Fruit fly (Drosophila melanogaster) whole organism, embryonic: ENCODE data around the gene CG10055.

ENCODE experiments used
- B-H1 ChIP-seq: fragments of 200-800 bp; sonication (Bioruptor generic); IDR thresholded peaks from 3 replicates; pipeline ENCODE4 v1.3.6; 2022; ENCODE audit warnings: missing biosample characterization, missing genetic modification characterization
- CG10431 ChIP-seq: fragments of 200-800 bp; sonication (Bioruptor generic); optimal IDR thresholded peaks from 3 replicates; lab custom pipeline; 2018; ENCODE audit warnings: missing biosample characterization, mild to moderate bottlenecking, missing genetic modification characterization
- CG10565 ChIP-seq: fragments of 200-800 bp; sonication (Bioruptor generic); optimal IDR thresholded peaks from 3 replicates; lab custom pipeline; 2016; ENCODE audit warnings: missing biosample characterization, mild to moderate bottlenecking, missing genetic modification characterization
- CG11247 ChIP-seq: fragments of 200-800 bp; sonication (Bioruptor generic); IDR thresholded peaks from 2 replicates; pipeline ENCODE4 v1.3.6; 2022; ENCODE audit warnings: missing biosample characterization, missing genetic modification characterization
- CG12659 ChIP-seq: fragments of 200-800 bp; sonication (Bioruptor generic); optimal IDR thresholded peaks from 3 replicates; lab custom pipeline; 2017; ENCODE audit warnings: mild to moderate bottlenecking, missing biosample characterization, missing genetic modification reagents, missing genetic modification characterization
- CG16779 ChIP-seq: fragments of 200-800 bp; sonication (Bioruptor generic); IDR thresholded peaks from 2 replicates; pipeline ENCODE4 v1.3.6; 2022; ENCODE audit warnings: missing biosample characterization, missing genetic modification characterization
- CG16813 ChIP-seq: fragments of 200-800 bp; sonication (Bioruptor generic); IDR thresholded peaks from 3 replicates; pipeline ENCODE4 v1.3.6; 2022; ENCODE audit warnings: missing biosample characterization, missing genetic modification characterization; ENCODE audit not compliant: partially characterized antibody
- CG16815 ChIP-seq: fragments of 200-800 bp; sonication (Bioruptor generic); optimal IDR thresholded peaks from 3 replicates; lab custom pipeline; 2017; ENCODE audit warnings: missing biosample characterization, mild to moderate bottlenecking, missing genetic modification characterization
- CG18011 ChIP-seq: fragments of 200-800 bp; sonication (Bioruptor generic); optimal IDR thresholded peaks from 2 replicates; lab custom pipeline; 2017; ENCODE audit warnings: missing biosample characterization, missing genetic modification characterization, mild to moderate bottlenecking, moderate library complexity, missing genotype
- CG2199 ChIP-seq: fragments of 200-800 bp; sonication (Bioruptor generic); IDR thresholded peaks from 3 replicates; pipeline ENCODE4 v1.3.6; 2022; ENCODE audit warnings: missing biosample characterization, missing genetic modification characterization
- CG2712 ChIP-seq: fragments of 200-800 bp; optimal IDR thresholded peaks from 3 replicates; lab custom pipeline; 2019; ENCODE audit warnings: missing biosample characterization, mild to moderate bottlenecking, missing genetic modification characterization, moderate library complexity
- CG30020 ChIP-seq: fragments of 200-800 bp; optimal IDR thresholded peaks from 2 replicates; lab custom pipeline; 2019; ENCODE audit warnings: missing biosample characterization, mild to moderate bottlenecking, missing genetic modification characterization, moderate library complexity
- CG4617 ChIP-seq: fragments of 200-800 bp; sonication (Bioruptor generic); optimal IDR thresholded peaks from 3 replicates; lab custom pipeline; 2016; ENCODE audit warnings: missing biosample characterization, missing genetic modification characterization, borderline replicate concordance
- CG6689 ChIP-seq: fragments of 200-800 bp; sonication (Bioruptor generic); IDR thresholded peaks from 2 replicates; pipeline ENCODE4 v1.3.6; 2022; ENCODE audit warnings: missing biosample characterization, missing genetic modification characterization
- CG7357 ChIP-seq: fragments of 200-800 bp; sonication (Bioruptor generic); IDR thresholded peaks from 3 replicates; pipeline ENCODE4 v1.3.6; 2022; ENCODE audit warnings: missing biosample characterization, missing genetic modification characterization
- CG8478 ChIP-seq: fragments of >200 bp; optimal IDR thresholded peaks from 2 replicates; lab custom pipeline; 2018
- CG9215 ChIP-seq: fragments of 200-800 bp; sonication (Bioruptor generic); IDR thresholded peaks from 2 replicates; pipeline ENCODE4 v1.3.6; 2022; ENCODE audit warnings: missing biosample characterization, missing genetic modification characterization
- D ChIP-seq, 2 experiments: fragments of 200-800 bp in 1 of 2; fragments of >200 bp in 1 of 2; sonication (Bioruptor generic) in 1 of 2; optimal IDR thresholded peaks; 2 replicates in 1 of 2; 3 replicates in 1 of 2; lab custom pipeline; 2017; ENCODE audit warnings: mild to moderate bottlenecking in 1 of 2, missing biosample characterization in 1 of 2, missing genetic modification characterization in 1 of 2, missing genetic modification reagents in 1 of 2
- Dp ChIP-seq: fragments of 200-800 bp; sonication (Bioruptor generic); optimal IDR thresholded peaks from 2 replicates; lab custom pipeline; 2018; ENCODE audit warnings: missing biosample characterization, mild to moderate bottlenecking, missing genetic modification characterization, moderate library complexity
- E2f2 ChIP-seq: fragments of 200-800 bp; sonication (Bioruptor generic); IDR thresholded peaks from 2 replicates; pipeline ENCODE4 v1.3.6; 2022; ENCODE audit warnings: missing biosample characterization, missing genetic modification characterization
- Hey ChIP-seq: fragments of 200-800 bp; sonication (Bioruptor generic); optimal IDR thresholded peaks from 3 replicates; lab custom pipeline; 2018; ENCODE audit warnings: missing biosample characterization, mild to moderate bottlenecking, missing genetic modification characterization
- Lim3 ChIP-seq: fragments of 200-800 bp; sonication (Bioruptor generic); IDR thresholded peaks from 2 replicates; pipeline ENCODE4 v1.3.6; 2022; ENCODE audit warnings: missing biosample characterization, missing genetic modification characterization
- MBD-R2 ChIP-seq: fragments of 200-800 bp; sonication (Bioruptor generic); IDR thresholded peaks from 2 replicates; pipeline ENCODE4 v1.3.6; 2022; ENCODE audit warnings: missing biosample characterization, missing genetic modification characterization
- Mad ChIP-seq: fragments of 200-800 bp; sonication (Bioruptor generic); optimal IDR thresholded peaks from 2 replicates; lab custom pipeline; 2016; ENCODE audit warnings: missing biosample characterization, missing genetic modification characterization
- Neu2 ChIP-seq: fragments of 200-800 bp; sonication (Bioruptor generic); optimal IDR thresholded peaks from 3 replicates; lab custom pipeline; 2016; ENCODE audit warnings: missing biosample characterization, missing genetic modification characterization, borderline replicate concordance
- Nf-YC ChIP-seq: fragments of 200-800 bp; optimal IDR thresholded peaks from 3 replicates; lab custom pipeline; 2019; ENCODE audit warnings: missing biosample characterization, mild to moderate bottlenecking, missing genetic modification characterization, moderate library complexity
- Scr ChIP-seq: fragments of 200-800 bp; sonication (Bioruptor generic); IDR thresholded peaks from 2 replicates; pipeline ENCODE4 v1.3.6; 2022; ENCODE audit warnings: missing biosample characterization, missing genetic modification characterization; ENCODE audit not compliant: partially characterized antibody
- Sry-δ ChIP-seq: fragments of 200-800 bp; sonication (Bioruptor generic); optimal IDR thresholded peaks from 2 replicates; lab custom pipeline; 2016; ENCODE audit warnings: missing biosample characterization, missing genetic modification characterization
- corto ChIP-seq: fragments of 200-800 bp; sonication (Bioruptor generic); optimal IDR thresholded peaks from 2 replicates; lab custom pipeline; 2016; ENCODE audit warnings: missing biosample characterization, mild to moderate bottlenecking, missing genetic modification characterization, moderate library complexity
- da ChIP-seq: fragments of 200-800 bp; sonication (Bioruptor generic); optimal IDR thresholded peaks from 2 replicates; lab custom pipeline; 2016; ENCODE audit warnings: missing biosample characterization, missing genetic modification characterization
- dati ChIP-seq: fragments of 200-800 bp; sonication (Bioruptor generic); IDR thresholded peaks from 2 replicates; pipeline ENCODE4 v1.3.6; 2022; ENCODE audit warnings: missing biosample characterization, missing genetic modification characterization
- dysf ChIP-seq: fragments of 200-800 bp; sonication (Bioruptor generic); IDR thresholded peaks from 3 replicates; pipeline ENCODE4 v1.3.6; 2022; ENCODE audit warnings: missing biosample characterization, missing genetic modification characterization
- en ChIP-seq: fragments of 200-800 bp; sonication (Bioruptor generic); optimal IDR thresholded peaks from 2 replicates; lab custom pipeline; 2016; ENCODE audit warnings: missing biosample characterization, missing genetic modification characterization
- fd3F ChIP-seq: fragments of 200-800 bp; sonication (Bioruptor generic); optimal IDR thresholded peaks from 2 replicates; lab custom pipeline; 2018; ENCODE audit warnings: missing biosample characterization, mild to moderate bottlenecking, missing genetic modification characterization, moderate library complexity
- fd64A ChIP-seq: fragments of 200-800 bp; sonication (Bioruptor generic); optimal IDR thresholded peaks from 3 replicates; lab custom pipeline; 2018; ENCODE audit warnings: missing biosample characterization, mild to moderate bottlenecking, missing genetic modification characterization
- ftz-f1 ChIP-seq: fragments of 200-800 bp; sonication (Bioruptor generic); optimal IDR thresholded peaks from 2 replicates; lab custom pipeline; 2016; ENCODE audit warnings: missing biosample characterization, missing genetic modification characterization
- gfzf ChIP-seq: fragments of 200-800 bp; sonication (Bioruptor generic); optimal IDR thresholded peaks from 2 replicates; lab custom pipeline; 2016; ENCODE audit warnings: missing biosample characterization, mild to moderate bottlenecking, missing genetic modification characterization, moderate library complexity
- pan ChIP-seq, 4 experiments: fragments of >200 bp in 3 of 4; fragments of 200-800 bp in 1 of 4; sonication (Bioruptor generic) in 1 of 4; optimal IDR thresholded peaks in 3 of 4; IDR thresholded peaks in 1 of 4; 2 replicates each; pipeline versions ENCODE4 v1.3.6 to Lab custom; 2017 to 2022; ENCODE audit warnings: missing biosample characterization in 2 of 4, missing genetic modification characterization in 2 of 4, mixed read lengths in 1 of 4
- phol ChIP-seq: fragments of 200-800 bp; sonication (Bioruptor generic); optimal IDR thresholded peaks from 3 replicates; lab custom pipeline; 2018; ENCODE audit warnings: missing biosample characterization, mild to moderate bottlenecking, missing genetic modification characterization, moderate library complexity
- prd ChIP-seq, 3 experiments: fragments of >200 bp in 2 of 3; fragments of 200-800 bp in 1 of 3; sonication (Bioruptor generic) in 1 of 3; optimal IDR thresholded peaks in 2 of 3; IDR thresholded peaks in 1 of 3; 2 replicates in 2 of 3; 3 replicates in 1 of 3; pipeline versions ENCODE4 v1.3.6 to Lab custom; 2017 to 2022; ENCODE audit warnings: missing biosample characterization in 1 of 3, missing genetic modification characterization in 1 of 3
- pzg ChIP-seq: fragments of 200-800 bp; sonication (Bioruptor generic); optimal IDR thresholded peaks from 3 replicates; lab custom pipeline; 2018; ENCODE audit warnings: missing biosample characterization, mild to moderate bottlenecking, missing genetic modification characterization, moderate library complexity
- rib ChIP-seq: fragments of 200-800 bp; sonication (Bioruptor generic); IDR thresholded peaks from 2 replicates; pipeline ENCODE4 v1.3.6; 2022; ENCODE audit warnings: missing biosample characterization, missing genetic modification characterization
- sens-2 ChIP-seq: fragments of 200-800 bp; sonication (Bioruptor generic); IDR thresholded peaks from 2 replicates; pipeline ENCODE4 v1.3.6; 2022; ENCODE audit warnings: missing biosample characterization, missing genetic modification characterization
- tin ChIP-seq: fragments of 200-800 bp; sonication (Bioruptor generic); optimal IDR thresholded peaks from 3 replicates; lab custom pipeline; 2016; ENCODE audit warnings: missing biosample characterization, missing genetic modification characterization
- tll ChIP-seq, 2 experiments: fragments of 200-800 bp in 1 of 2; fragments of >200 bp in 1 of 2; sonication (Bioruptor generic) in 1 of 2; optimal IDR thresholded peaks; 2 replicates each; lab custom pipeline; 2017 to 2019; ENCODE audit warnings: missing biosample characterization in 2 of 2, missing genetic modification characterization in 2 of 2, mild to moderate bottlenecking in 1 of 2, moderate library complexity in 1 of 2
- trem ChIP-seq: fragments of 200-800 bp; optimal IDR thresholded peaks from 3 replicates; lab custom pipeline; 2019; ENCODE audit warnings: missing biosample characterization, mild to moderate bottlenecking, missing genetic modification characterization, moderate library complexity
- tup ChIP-seq: fragments of 200-800 bp; sonication (Bioruptor generic); optimal IDR thresholded peaks from 2 replicates; lab custom pipeline; 2016; ENCODE audit warnings: missing biosample characterization, mild to moderate bottlenecking, missing genetic modification characterization, moderate library complexity
- zf30C ChIP-seq: fragments of 200-800 bp; sonication (Bioruptor generic); optimal IDR thresholded peaks from 3 replicates; lab custom pipeline; 2018; ENCODE audit warnings: missing biosample characterization, mild to moderate bottlenecking, missing genetic modification characterization

CG10055 gene

DNA sequence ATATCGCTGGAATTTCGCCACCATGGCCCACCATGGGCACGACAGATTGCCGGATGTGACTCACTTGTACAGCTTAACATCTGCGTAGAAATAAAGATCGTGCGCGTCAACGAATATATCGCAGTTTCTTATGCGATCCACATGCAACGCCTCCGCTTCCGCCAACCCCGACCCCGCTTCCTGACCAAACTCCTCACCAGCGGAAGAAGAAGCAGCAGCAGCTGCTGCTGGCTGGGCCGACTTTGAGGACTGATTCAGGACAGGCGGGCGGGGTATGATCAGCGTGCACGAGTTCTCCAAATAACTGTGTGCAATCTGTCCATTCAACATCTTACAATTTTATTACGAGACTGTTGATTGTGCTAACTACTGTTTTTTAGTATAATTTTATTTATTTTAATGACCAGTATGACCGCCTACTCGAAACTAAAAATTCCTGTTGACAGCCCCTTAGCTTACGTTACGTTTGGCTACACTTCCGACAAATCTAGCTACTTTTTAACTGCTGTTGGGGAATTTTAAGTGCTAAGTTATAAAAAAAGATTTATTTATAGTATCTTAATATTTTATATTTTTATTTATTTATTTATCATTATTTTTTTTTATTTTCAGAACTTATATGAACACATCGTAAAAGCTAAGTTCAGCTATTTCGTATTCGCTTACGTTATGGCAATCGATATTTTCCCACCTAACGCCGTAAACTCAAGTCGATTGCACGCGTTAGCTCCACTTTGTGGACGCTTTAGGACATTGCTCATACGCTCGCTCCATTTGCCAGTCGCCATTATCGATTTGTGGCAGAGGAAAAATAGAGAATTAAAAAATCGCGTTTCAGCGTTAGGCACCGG is at the start of gene CG10055, which contains the start of gene lap:
Gene CG10055, minus strand, starts transcription at position 432 of the 851 bp plus-strand sequence.
Gene lap, plus strand, starts transcription at position 753 of the 851 bp plus-strand sequence.
- TF ChIP-seq dysf (GFP tag; lab: Robert Waterston, UW) = no peak
- no peak for TF ChIP-seq CG30020 (tag; lab: Kevin White, UChicago)
- TF ChIP-seq CG4617 = peak; percentile 65
- no peak for TF ChIP-seq sens-2 (GFP tag; lab: Robert Waterston, UW)
- no peak for TF ChIP-seq Hey (tag; lab: Kevin White, UChicago)
- peak; percentile 97 for TF ChIP-seq phol (tag; lab: Kevin White, UChicago)
- TF ChIP-seq B-H1 (GFP tag; lab: Robert Waterston, UW) = no peak
- TF ChIP-seq Nf-YC (tag; lab: Kevin White, UChicago) = no peak
- peak; percentile 0 for TF ChIP-seq Dp (GFP tag; lab: Kevin White, UChicago)
- TF ChIP-seq CG2199 = no peak
- no peak for TF ChIP-seq rib (GFP tag; lab: Robert Waterston, UW)
- TF ChIP-seq tin (GFP tag; lab: Kevin White, UChicago) = no peak
- TF ChIP-seq CG2712 = no peak
- no peak for TF ChIP-seq tup
- no peak for TF ChIP-seq fd64A (GFP tag; lab: Kevin White, UChicago)
- TF ChIP-seq pan (optimal IDR thresholded peaks at IDR 0.05; lab: Kevin White, UChicago) = no peak
- no peak for TF ChIP-seq pan (GFP tag; optimal IDR thresholded peaks at IDR 0.05 in 1 of 2, IDR thresholded peaks at IDR 0.05 in 1 of 2)
- peak; percentile 60; the same call in 1 of the 2 replicates for TF ChIP-seq Scr (GFP tag; lab: Robert Waterston, UW)
- no peak for TF ChIP-seq CG8478 (lab: Kevin White, UChicago)
- no peak for TF ChIP-seq D (optimal IDR thresholded peaks at IDR 0.05; lab: Kevin White, UChicago)
- TF ChIP-seq D (GFP tag; optimal IDR thresholded peaks at IDR 0.05; lab: Kevin White, UChicago) = no peak
- no peak for TF ChIP-seq CG11247
- TF ChIP-seq CG16779 (GFP tag; lab: Robert Waterston, UW) = no peak
- TF ChIP-seq CG9215 (GFP tag; lab: Robert Waterston, UW) = no peak
- no peak for TF ChIP-seq CG16815 (GFP tag; lab: Kevin White, UChicago)
- TF ChIP-seq Neu2 (GFP tag; lab: Kevin White, UChicago) = no peak
- TF ChIP-seq corto (GFP tag; lab: Kevin White, UChicago) = no peak
- no peak for TF ChIP-seq da (GFP tag; lab: Kevin White, UChicago)
- TF ChIP-seq gfzf (GFP tag; lab: Kevin White, UChicago) = peak; percentile 93
- TF ChIP-seq CG10431 (GFP tag; lab: Kevin White, UChicago) = no peak
- no peak for TF ChIP-seq fd3F (GFP tag; lab: Kevin White, UChicago)
- no peak for TF ChIP-seq zf30C (GFP tag; lab: Kevin White, UChicago)
- TF ChIP-seq CG16813 (GFP tag; lab: Robert Waterston, UW) = peak; percentile 52; the same call in 2 of the 3 replicates
- TF ChIP-seq dati (GFP tag; lab: Robert Waterston, UW) = no peak
- TF ChIP-seq CG6689 (GFP tag; lab: Robert Waterston, UW) = no peak
- no peak for TF ChIP-seq Mad (GFP tag; lab: Kevin White, UChicago)
- TF ChIP-seq CG10565 (GFP tag; lab: Kevin White, UChicago) = no peak
- peak; percentile 71 for TF ChIP-seq CG12659 (GFP tag; lab: Kevin White, UChicago)
- TF ChIP-seq Lim3 (GFP tag; lab: Robert Waterston, UW) = no peak
- no peak for TF ChIP-seq en
- no peak for TF ChIP-seq CG7357 (GFP tag; lab: Robert Waterston, UW)
- no peak for TF ChIP-seq ftz-f1 (GFP tag; lab: Kevin White, UChicago)
- peak; percentile 73 for TF ChIP-seq MBD-R2
- TF ChIP-seq pzg = peak; percentile 73
- TF ChIP-seq E2f2 (GFP tag; lab: Robert Waterston, UW) = no peak
- no peak for TF ChIP-seq tll (GFP tag; optimal IDR thresholded peaks at IDR 0.05; lab: Kevin White, UChicago)
- no peak for TF ChIP-seq prd (optimal IDR thresholded peaks at IDR 0.05; lab: Kevin White, UChicago)
- no peak for TF ChIP-seq prd (GFP tag; IDR thresholded peaks at IDR 0.05; lab: Robert Waterston, UW)
- no peak for TF ChIP-seq trem (tag; lab: Kevin White, UChicago)
- TF ChIP-seq Sry-δ = peak; percentile 66
- no peak for TF ChIP-seq CG18011
